Worm (Caenorhabditis elegans): Measurements from ENCODE around the gene tag-276.

DNA sequence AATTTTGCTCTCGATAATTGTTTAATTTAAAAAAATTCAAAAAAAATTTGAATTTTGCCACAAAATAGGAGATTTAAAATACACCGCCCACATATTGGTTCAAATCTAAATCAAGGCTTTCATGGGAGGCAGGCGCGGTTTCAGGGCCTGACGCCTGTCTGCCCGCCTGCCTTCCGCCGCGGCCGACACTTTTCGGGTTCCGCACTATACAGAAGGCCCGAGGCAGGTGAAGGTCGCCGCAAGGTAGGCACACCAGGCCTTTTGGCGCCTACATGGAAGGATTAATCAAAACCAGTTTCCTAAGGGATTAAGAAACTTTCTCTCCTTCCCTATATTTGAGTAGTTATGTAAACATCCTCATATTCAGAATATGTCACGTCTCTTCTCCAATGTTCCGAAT lies 6.4 kb downstream of the tag-276 start, which contains the start of gene Y57A10A.24:
- no peak for TF ChIP-seq zag-1 (tag; optimal IDR thresholded peaks at IDR 0.05)
- no peak for TF ChIP-seq nhr-11 (tag; optimal IDR thresholded peaks at IDR 0.05)
- no peak for TF ChIP-seq R02D3.7 (tag; optimal IDR thresholded peaks at IDR 0.05)
- no peak for TF ChIP-seq ama-1 (optimal IDR thresholded peaks at IDR 0.05)
- no peak for TF ChIP-seq lir-3 (tag; optimal IDR thresholded peaks at IDR 0.05)
- TF ChIP-seq nhr-28 (tag; optimal IDR thresholded peaks at IDR 0.05): no peak
- TF ChIP-seq nhr-10 (tag; optimal IDR thresholded peaks at IDR 0.05): no peak
- no peak for TF ChIP-seq mxl-3 (GFP tag; optimal IDR thresholded peaks at IDR 0.05)
- no peak for TF ChIP-seq unc-130 (GFP tag; optimal IDR thresholded peaks at IDR 0.05)
- TF ChIP-seq egl-43 (GFP tag; IDR thresholded peaks at IDR 0.05): no peak
- TF ChIP-seq lin-13 (GFP tag; optimal IDR thresholded peaks at IDR 0.05): no peak
